Worm (Caenorhabditis elegans) whole organism, early embryonic: Measurements from ENCODE around the gene pqn-82.

Source experiments
- B0310.2 ChIP-seq: sonication (generic microtip); optimal IDR thresholded peaks from 2 replicates; lab custom pipeline; 2016; ENCODE audit warnings: mild to moderate bottlenecking, missing genetic modification characterization, missing compliant biosample characterization
- F13C5.2 ChIP-seq: sonication (generic microtip); optimal IDR thresholded peaks from 2 replicates; lab custom pipeline; 2017; ENCODE audit warnings: mild to moderate bottlenecking, missing genetic modification characterization, inconsistent platforms, missing compliant biosample characterization
- aly-1 ChIP-seq: sonication (generic microtip); optimal IDR thresholded peaks from 2 replicates; lab custom pipeline; 2016; ENCODE audit warnings: missing genetic modification characterization, missing compliant biosample characterization
- ama-1 ChIP-seq: fragments of 150-350 bp; optimal IDR thresholded peaks from 2 replicates; lab custom pipeline; 2014
- ceh-13 ChIP-seq: fragments of 200-800 bp; sonication (Bioruptor generic); optimal IDR thresholded peaks from 2 replicates; lab custom pipeline; 2018; ENCODE audit warnings: mild to moderate bottlenecking, missing genetic modification characterization, missing compliant biosample characterization
- ceh-36 ChIP-seq: sonication (generic microtip); optimal IDR thresholded peaks from 2 replicates; lab custom pipeline; 2016; ENCODE audit warnings: missing genetic modification characterization, inconsistent platforms, missing compliant biosample characterization
- flt-1 ChIP-seq: fragments of 200-800 bp; sonication (Bioruptor generic); IDR thresholded peaks from 2 replicates; pipeline ENCODE4 v1.3.6; 2022; ENCODE audit warnings: missing genetic modification characterization, missing compliant biosample characterization
- hmbx-1 ChIP-seq: sonication (generic microtip); optimal IDR thresholded peaks from 2 replicates; lab custom pipeline; 2016; ENCODE audit warnings: mild to moderate bottlenecking, missing genetic modification characterization, missing compliant biosample characterization
- hmg-4 ChIP-seq: fragments of 200-800 bp; sonication (Bioruptor generic); optimal IDR thresholded peaks from 2 replicates; lab custom pipeline; 2018; ENCODE audit warnings: mild to moderate bottlenecking, missing genetic modification characterization, missing compliant biosample characterization
- hnd-1 ChIP-seq: sonication (generic microtip); optimal IDR thresholded peaks from 2 replicates; lab custom pipeline; 2016; ENCODE audit warnings: missing genetic modification characterization, missing compliant biosample characterization
- pes-1 ChIP-seq: fragments of 200-800 bp; sonication (Bioruptor generic); IDR thresholded peaks from 2 replicates; pipeline ENCODE4 v1.3.6; 2022; ENCODE audit warnings: missing genetic modification reagents, missing genetic modification characterization, missing compliant biosample characterization
- scrt-1 ChIP-seq: fragments of 200-800 bp; sonication (Bioruptor generic); IDR thresholded peaks from 2 replicates; pipeline ENCODE4 v1.3.6; 2022; ENCODE audit warnings: missing genetic modification characterization, missing compliant biosample characterization
- sea-1 ChIP-seq: fragments of 200-800 bp; sonication (Bioruptor generic); conservative IDR thresholded peaks from 2 replicates; pipeline ENCODE4 v1.3.6; 2022; ENCODE audit warnings: missing genetic modification characterization, missing compliant biosample characterization
- tbx-11 ChIP-seq: fragments of 200-800 bp; sonication (Bioruptor generic); IDR thresholded peaks from 2 replicates; pipeline ENCODE4 v1.3.6; 2022; ENCODE audit warnings: missing genetic modification characterization, missing compliant biosample characterization

ce11 chrIII:1804477-1804876 is 44.4 kb upstream of the pqn-82 start:
- TF ChIP-seq flt-1 (GFP tag; lab: Robert Waterston, UW) (no peak), ama-1 (lab: Kevin White, UChicago) (no peak), hnd-1 (tag; lab: Kevin White, UChicago) (no peak), hmg-4 (GFP tag; lab: Kevin White, UChicago) (no peak), pes-1 (GFP tag; lab: Robert Waterston, UW) (no peak), scrt-1 (GFP tag; lab: Robert Waterston, UW) (no peak), aly-1 (tag; lab: Kevin White, UChicago) (no peak), F13C5.2 (tag; lab: Kevin White, UChicago) (no peak), B0310.2 (no peak), ceh-36 (no peak), sea-1 (GFP tag; lab: Robert Waterston, UW) (no peak), tbx-11 (GFP tag; lab: Robert Waterston, UW) (no peak), ceh-13 (GFP tag; lab: Kevin White, UChicago) (no peak), hmbx-1 (tag; lab: Kevin White, UChicago) (no peak)
